Worm (Caenorhabditis elegans) whole organism, L3 larva: Measurements from ENCODE around the gene sip-1.

ENCODE experiments used
- R02D3.7 ChIP-seq: fragments of 150-350 bp; optimal IDR thresholded peaks from 2 replicates; lab custom pipeline; 2014; ENCODE audit warnings: missing biosample characterization, missing genetic modification characterization
- ZK546.5 ChIP-seq: sonication (generic microtip); optimal IDR thresholded peaks from 2 replicates; lab custom pipeline; 2017; ENCODE audit warnings: missing biosample characterization, missing genetic modification characterization
- aly-2 ChIP-seq: fragments of 150-350 bp; optimal IDR thresholded peaks from 2 replicates; lab custom pipeline; 2014; ENCODE audit warnings: missing biosample characterization, missing genetic modification characterization
- ama-1 ChIP-seq: fragments of 150-350 bp; optimal IDR thresholded peaks from 2 replicates; lab custom pipeline; 2018
- ceh-28 ChIP-seq: fragments of 150-350 bp; optimal IDR thresholded peaks from 2 replicates; lab custom pipeline; 2014; ENCODE audit warnings: missing biosample characterization, missing genetic modification reagents, missing genetic modification characterization
- ceh-82 ChIP-seq: fragments of 150-350 bp; optimal IDR thresholded peaks from 2 replicates; lab custom pipeline; 2014; ENCODE audit warnings: missing biosample characterization, missing genetic modification characterization
- ceh-9 ChIP-seq: sonication (generic microtip); optimal IDR thresholded peaks from 2 replicates; lab custom pipeline; 2018; ENCODE audit warnings: missing biosample characterization, missing genetic modification characterization
- daf-12 ChIP-seq: fragments of 150-350 bp; optimal IDR thresholded peaks from 2 replicates; lab custom pipeline; 2014; ENCODE audit warnings: missing biosample characterization, missing genetic modification reagents, missing genetic modification characterization
- egl-27 ChIP-seq: sonication (generic microtip); optimal IDR thresholded peaks from 4 replicates; lab custom pipeline; 2017; ENCODE audit warnings: missing biosample characterization, missing genetic modification reagents, missing genetic modification characterization
- elt-1 ChIP-seq: fragments of 150-350 bp; optimal IDR thresholded peaks from 2 replicates; lab custom pipeline; 2014; ENCODE audit warnings: missing biosample characterization, missing genetic modification characterization
- elt-2 ChIP-seq: sonication (generic microtip); optimal IDR thresholded peaks from 2 replicates; lab custom pipeline; 2016; ENCODE audit warnings: missing genetic modification reagents, mild to moderate bottlenecking, missing genetic modification characterization, missing compliant biosample characterization
- elt-3 ChIP-seq, 3 experiments: fragments of 150-350 bp in 1 of 3; sonication (generic microtip) in 2 of 3; optimal IDR thresholded peaks; 2 replicates in 2 of 3; 4 replicates in 1 of 3; lab custom pipeline; 2014 to 2017; ENCODE audit warnings: missing biosample characterization in 3 of 3, missing genetic modification characterization in 3 of 3
- eor-1 ChIP-seq, 2 experiments: fragments of 150-350 bp; optimal IDR thresholded peaks; 2 replicates each; lab custom pipeline; 2014 to 2018; ENCODE audit warnings: missing biosample characterization in 2 of 2, missing genetic modification characterization in 2 of 2
- fkh-10 ChIP-seq: sonication (generic microtip); optimal IDR thresholded peaks from 2 replicates; lab custom pipeline; 2017; ENCODE audit warnings: missing biosample characterization, missing genetic modification reagents, missing genetic modification characterization
- fos-1 ChIP-seq: fragments of 150-350 bp; optimal IDR thresholded peaks from 2 replicates; lab custom pipeline; 2014; ENCODE audit warnings: missing biosample characterization, missing genetic modification characterization
- hmg-11 ChIP-seq: sonication (generic microtip); optimal IDR thresholded peaks from 2 replicates; lab custom pipeline; 2016; ENCODE audit warnings: missing genetic modification characterization, missing compliant biosample characterization
- jun-1 ChIP-seq: fragments of 150-350 bp; optimal IDR thresholded peaks from 2 replicates; lab custom pipeline; 2014; ENCODE audit warnings: missing biosample characterization, missing genetic modification reagents, missing genetic modification characterization
- lin-15B ChIP-seq: fragments of 150-350 bp; optimal IDR thresholded peaks from 2 replicates; lab custom pipeline; 2014; ENCODE audit warnings: missing biosample characterization, missing genetic modification characterization
- mdl-1 ChIP-seq: fragments of 150-350 bp; optimal IDR thresholded peaks from 2 replicates; lab custom pipeline; 2014; ENCODE audit warnings: missing biosample characterization, missing genetic modification characterization
- mml-1 ChIP-seq: fragments of 150-350 bp; sonication (generic microtip); optimal IDR thresholded peaks from 3 replicates; lab custom pipeline; 2014; ENCODE audit warnings: missing biosample characterization, missing genetic modification characterization
- nfya-1 ChIP-seq: sonication (generic microtip); optimal IDR thresholded peaks from 2 replicates; lab custom pipeline; 2017; ENCODE audit warnings: missing genetic modification characterization, mild to moderate bottlenecking, missing compliant biosample characterization, antibody characterized with exemption, moderate library complexity; ENCODE audit not compliant: insufficient read depth
- nhr-11 ChIP-seq: fragments of 150-350 bp; optimal IDR thresholded peaks from 2 replicates; lab custom pipeline; 2014; ENCODE audit warnings: missing biosample characterization, missing genetic modification characterization
- nhr-23 ChIP-seq: fragments of 150-350 bp; optimal IDR thresholded peaks from 2 replicates; lab custom pipeline; 2014; ENCODE audit warnings: missing biosample characterization, missing genetic modification reagents, missing genetic modification characterization
- nhr-25 ChIP-seq: sonication (generic microtip); optimal IDR thresholded peaks from 2 replicates; lab custom pipeline; 2017; ENCODE audit warnings: missing biosample characterization, missing genetic modification characterization
- nhr-67 ChIP-seq: fragments of 150-350 bp; optimal IDR thresholded peaks from 2 replicates; lab custom pipeline; 2014; ENCODE audit warnings: missing biosample characterization, missing genetic modification characterization
- nhr-76 ChIP-seq: fragments of 150-350 bp; sonication (generic microtip); optimal IDR thresholded peaks from 5 replicates; lab custom pipeline; 2014; ENCODE audit warnings: missing biosample characterization, missing genetic modification characterization
- pha-4 ChIP-seq: fragments of 150-350 bp; optimal IDR thresholded peaks from 2 replicates; lab custom pipeline; 2014; ENCODE audit warnings: missing biosample characterization, missing genetic modification reagents, missing genetic modification characterization
- pqm-1 ChIP-seq: fragments of 150-350 bp; optimal IDR thresholded peaks from 2 replicates; lab custom pipeline; 2017; ENCODE audit warnings: missing biosample characterization, missing genetic modification characterization, inconsistent platforms
- skn-1 ChIP-seq: fragments of 150-350 bp; optimal IDR thresholded peaks from 2 replicates; lab custom pipeline; 2014; ENCODE audit warnings: missing biosample characterization, missing genetic modification characterization
- snpc-4 ChIP-seq: fragments of 150-350 bp; optimal IDR thresholded peaks from 2 replicates; lab custom pipeline; 2014; ENCODE audit warnings: missing biosample characterization, missing genetic modification characterization
- tbx-2 ChIP-seq: sonication (generic microtip); optimal IDR thresholded peaks from 2 replicates; lab custom pipeline; 2016; ENCODE audit warnings: mild to moderate bottlenecking, missing genetic modification characterization, missing compliant biosample characterization
- unc-62 ChIP-seq: fragments of 150-350 bp; sonication (generic microtip); optimal IDR thresholded peaks from 4 replicates; lab custom pipeline; 2014; ENCODE audit warnings: missing biosample characterization, missing genetic modification reagents, missing genetic modification characterization
- zag-1 ChIP-seq: fragments of 150-350 bp; optimal IDR thresholded peaks from 2 replicates; lab custom pipeline; 2014; ENCODE audit warnings: missing biosample characterization, missing genetic modification characterization
- ztf-11 ChIP-seq: fragments of 150-350 bp; optimal IDR thresholded peaks from 2 replicates; lab custom pipeline; 2014; ENCODE audit warnings: missing biosample characterization, missing genetic modification characterization
- ztf-4 ChIP-seq: fragments of 150-350 bp; optimal IDR thresholded peaks from 2 replicates; lab custom pipeline; 2014; ENCODE audit warnings: missing biosample characterization, missing genetic modification characterization

The sip-1 gene

DNA sequence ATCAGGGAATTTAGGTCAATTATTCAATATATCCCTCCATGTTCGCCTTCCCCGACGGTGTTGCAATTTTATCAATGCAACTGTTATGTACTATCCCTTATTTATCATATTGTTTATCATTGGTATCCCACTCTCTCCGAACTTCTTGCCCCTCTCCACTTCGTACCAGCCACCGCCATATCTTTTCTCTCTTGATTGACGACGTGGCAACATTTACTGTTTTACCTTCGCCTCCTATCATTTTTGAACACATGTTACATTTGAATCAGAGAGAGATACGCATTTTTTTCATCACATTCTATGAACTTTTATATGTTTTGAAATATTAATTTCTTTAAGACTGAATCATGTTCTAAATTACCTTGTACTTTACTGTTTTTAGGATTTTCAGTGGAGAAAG lies 20.1 kb downstream of the sip-1 start:
- TF ChIP-seq nhr-23 (tag; lab: Kevin White, UChicago), result peak; percentile 39
- no peak for TF ChIP-seq ceh-28 (tag; lab: Kevin White, UChicago)

DNA sequence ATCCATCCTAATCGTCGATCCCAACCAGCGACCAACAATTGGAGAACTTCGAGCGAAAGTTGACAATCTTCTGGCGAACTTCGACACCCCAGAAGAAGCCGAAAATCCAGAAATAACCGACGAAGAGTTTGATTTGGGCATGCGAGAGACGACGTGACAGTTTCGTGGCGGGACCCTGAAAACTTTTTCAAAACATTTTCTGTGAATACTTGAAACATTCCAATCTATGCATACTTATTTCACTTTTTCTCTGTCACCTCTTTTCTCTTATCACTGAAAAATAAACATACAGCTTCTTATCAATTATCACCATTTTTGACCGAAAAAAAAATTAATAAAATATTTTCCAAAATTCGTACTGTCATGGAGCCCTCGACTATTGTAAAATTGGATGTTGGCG lies 24.6 kb downstream of the sip-1 start, which contains the start of gene D2045.8:
TSS of gene D2045.8 (plus strand) at position 301 of the 400 bp plus-strand sequence.
- TF ChIP-seq nfya-1 (tag; lab: Kevin White, UChicago) (no peak), egl-27 (tag; lab: Kevin White, UChicago) (no peak), pqm-1 (tag; lab: Kevin White, UChicago) (peak; percentile 14), elt-2 (tag; lab: Kevin White, UChicago) (peak; percentile 36), elt-3 (tag; optimal IDR thresholded peaks at IDR 0.05; lab: Kevin White, UChicago) (no peak), ceh-82 (no peak), zag-1 (tag; lab: Kevin White, UChicago) (no peak), nhr-76 (tag; lab: Kevin White, UChicago) (no peak), skn-1 (tag; lab: Kevin White, UChicago) (peak; percentile 26), jun-1 (tag; lab: Kevin White, UChicago) (no peak), daf-12 (no peak), tbx-2 (no peak), eor-1 (tag; optimal IDR thresholded peaks at IDR 0.05; lab: Kevin White, UChicago) (no peak), elt-1 (no peak), ztf-11 (tag; lab: Kevin White, UChicago) (no peak), fos-1 (tag; lab: Kevin White, UChicago) (no peak), nhr-67 (no peak), ama-1 (lab: Kevin White, UChicago) (no peak), pha-4 (tag; lab: Kevin White, UChicago) (no peak), lin-15B (tag; lab: Kevin White, UChicago) (no peak), ZK546.5 (tag; lab: Kevin White, UChicago) (no peak), nhr-11 (tag; lab: Kevin White, UChicago) (no peak), ztf-4 (tag; lab: Kevin White, UChicago) (no peak), nhr-25 (tag; lab: Kevin White, UChicago) (no peak), hmg-11 (no peak)

DNA sequence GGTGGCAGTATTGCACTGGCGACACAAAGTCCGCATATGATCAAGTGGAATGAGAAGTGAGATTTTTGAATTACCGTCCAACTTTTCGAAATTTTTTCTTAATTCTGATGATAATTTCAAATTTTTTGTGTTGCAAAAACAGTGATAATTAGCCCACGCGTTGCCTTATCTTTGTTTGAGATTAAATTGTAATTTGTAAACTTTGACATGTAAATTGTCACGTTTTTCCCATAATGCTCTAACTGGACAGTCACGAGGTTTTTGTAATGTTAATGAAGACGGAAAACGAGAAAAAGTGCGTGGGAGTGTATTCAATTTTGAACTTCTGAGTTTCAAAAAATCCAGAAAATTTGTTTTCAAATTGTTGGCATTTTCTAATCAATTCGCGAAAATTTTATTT lies 25.1 kb downstream of the sip-1 start:
- TF ChIP-seq ceh-82, result no peak
- no peak for TF ChIP-seq ZK546.5 (tag; lab: Kevin White, UChicago)
- peak; percentile 8 for TF ChIP-seq pqm-1 (tag; lab: Kevin White, UChicago)
- no peak for TF ChIP-seq egl-27 (tag; lab: Kevin White, UChicago)
- TF ChIP-seq R02D3.7 (tag; lab: Kevin White, UChicago), result no peak
- no peak for TF ChIP-seq aly-2 (tag; lab: Kevin White, UChicago)
- no peak for TF ChIP-seq ceh-9
- no peak for TF ChIP-seq fkh-10 (GFP tag; lab: Kevin White, UChicago)
- no peak for TF ChIP-seq nhr-11 (tag; lab: Kevin White, UChicago)
- TF ChIP-seq eor-1 (tag; optimal IDR thresholded peaks at IDR 0.05; lab: Kevin White, UChicago), result no peak
- peak; percentile 30 for TF ChIP-seq pha-4 (tag; lab: Kevin White, UChicago)
- TF ChIP-seq nhr-25 (tag; lab: Kevin White, UChicago), result no peak
- TF ChIP-seq elt-2 (tag; lab: Kevin White, UChicago), result peak; percentile 61

DNA sequence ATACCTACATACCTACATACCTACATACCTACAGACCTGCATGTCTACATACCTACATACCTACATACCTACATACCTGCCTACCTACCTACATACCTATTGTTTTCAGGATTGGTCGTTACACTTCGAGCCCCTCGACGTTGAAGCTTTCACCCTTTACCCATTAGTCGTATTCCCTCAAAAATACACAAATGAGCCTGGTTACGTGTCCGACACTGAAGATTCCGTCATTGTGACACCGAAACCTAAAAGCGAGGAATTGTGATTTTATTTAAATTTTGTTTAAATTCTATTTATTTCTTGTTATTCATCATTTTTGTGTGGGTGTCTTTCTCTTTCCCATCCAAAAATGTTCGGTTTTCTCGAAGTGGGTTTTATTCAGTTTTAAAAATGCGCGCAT lies 27.4 kb downstream of the sip-1 start, which contains the start of gene D2045.7:
TSS of gene D2045.7 (plus strand) at position 301 of the 400 bp plus-strand sequence.
- TF ChIP-seq nhr-23 (tag; lab: Kevin White, UChicago) (no peak), ama-1 (lab: Kevin White, UChicago) (no peak), nhr-67 (no peak)

DNA sequence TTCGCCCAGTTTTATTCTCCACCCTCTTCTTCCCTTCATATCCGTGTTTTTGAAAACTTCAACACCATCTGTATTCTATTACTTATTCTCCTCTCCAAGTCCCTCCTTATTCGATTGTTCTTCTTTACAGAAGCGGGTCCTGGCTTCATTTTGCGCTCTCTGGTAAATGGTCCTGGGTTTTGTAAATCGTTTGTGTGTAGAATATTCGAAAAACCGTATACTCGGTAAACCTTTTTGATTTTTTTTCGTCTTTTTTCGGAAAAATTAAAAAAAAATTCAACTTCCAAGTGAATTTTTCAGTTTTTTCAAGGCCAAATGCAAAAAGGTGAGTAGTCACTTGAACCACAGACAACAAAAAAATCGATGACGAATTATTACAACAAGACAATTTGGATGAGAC lies 31.7 kb downstream of the sip-1 start, which contains the start of gene D2045.9:
TSS of gene D2045.9 (plus strand) at position 301 of the 400 bp plus-strand sequence.
- TF ChIP-seq mdl-1 (tag; lab: Kevin White, UChicago) (no peak), unc-62 (GFP tag; lab: Kevin White, UChicago) (no peak), skn-1 (tag; lab: Kevin White, UChicago) (no peak), tbx-2 (no peak), daf-12 (no peak), ceh-9 (no peak), snpc-4 (tag; lab: Kevin White, UChicago) (no peak), ZK546.5 (tag; lab: Kevin White, UChicago) (no peak), mml-1 (tag; lab: Kevin White, UChicago) (no peak)
